Worm (Caenorhabditis elegans) whole organism, L4 larva: ENCODE results near the gene F13B6.3.

ENCODE experiments used
- R02D3.7 ChIP-seq: fragments of 150-350 bp; sonication (generic microtip); optimal IDR thresholded peaks from 3 replicates; lab custom pipeline; 2014; ENCODE audit warnings: missing biosample characterization, missing genetic modification characterization
- ceh-28 ChIP-seq: fragments of 150-350 bp; optimal IDR thresholded peaks from 2 replicates; lab custom pipeline; 2014; ENCODE audit warnings: missing biosample characterization, missing genetic modification reagents, missing genetic modification characterization
- dpl-1 ChIP-seq: fragments of 150-350 bp; optimal IDR thresholded peaks from 2 replicates; lab custom pipeline; 2014; ENCODE audit warnings: missing biosample characterization, missing genetic modification reagents, missing genetic modification characterization
- lin-39 ChIP-seq: fragments of 150-350 bp; optimal IDR thresholded peaks from 2 replicates; lab custom pipeline; 2014; ENCODE audit warnings: missing biosample characterization, missing genetic modification reagents, missing genetic modification characterization
- nhr-237 ChIP-seq: sonication (generic microtip); optimal IDR thresholded peaks from 2 replicates; lab custom pipeline; 2017; ENCODE audit warnings: missing biosample characterization, missing genetic modification characterization
- unc-62 ChIP-seq, 3 experiments: fragments of 150-350 bp in 1 of 3; sonication (generic microtip); optimal IDR thresholded peaks in 2 of 3; peaks in 1 of 3; 1 replicate in 1 of 3; 2 replicates in 2 of 3; lab custom pipeline; 2014 to 2017; ENCODE audit warnings: missing biosample characterization in 3 of 3, missing genetic modification characterization in 3 of 3, missing genetic modification reagents in 3 of 3, missing genotype in 1 of 3

- no peak for TF ChIP-seq lin-39 (tag; lab: Kevin White, UChicago)
- TF ChIP-seq ceh-28 (tag; lab: Kevin White, UChicago), result no peak
- no peak for TF ChIP-seq unc-62 (GFP tag; optimal IDR thresholded peaks at IDR 0.05 in 1 of 2; lab: Kevin White, UChicago)
- no peak for TF ChIP-seq unc-62 (tag; optimal IDR thresholded peaks at IDR 0.05; lab: Kevin White, UChicago)
- no peak for TF ChIP-seq nhr-237 (tag; lab: Kevin White, UChicago)
- TF ChIP-seq dpl-1 (GFP tag; lab: Kevin White, UChicago), result no peak
- TF ChIP-seq R02D3.7 (tag; lab: Kevin White, UChicago), result no peak
Measured at ce11 chrIV:7413573-7413972, 52.2 kb downstream of the F13B6.3 start.
